Worm (Caenorhabditis elegans): Measurements from ENCODE around the gene scyl-1.

Gene scyl-1

ce11 chrV:13090130-13090770, 48.7 kb upstream of the scyl-1 start, which contains the start of gene C34B4.4 (continued):
- TF ChIP-seq mxl-2 (GFP tag; conservative IDR thresholded peaks at IDR 0.05) (no peak), sdz-12 (GFP tag; optimal IDR thresholded peaks at IDR 0.05) (no peak), nhr-102 (tag; optimal IDR thresholded peaks at IDR 0.05) (peak; percentile 25), ZK337.2 (GFP tag; IDR thresholded peaks at IDR 0.05) (0 out of 2 replicates have a peak, but pooled peaks have one; percentile 42), nhr-10 (tag; optimal IDR thresholded peaks at IDR 0.05) (peak; percentile 9), spr-3 (GFP tag; optimal IDR thresholded peaks at IDR 0.05) (peak; percentile 47), ceh-62 (tag; optimal IDR thresholded peaks at IDR 0.05) (no peak), duxl-1 (tag; optimal IDR thresholded peaks at IDR 0.05; ENCODE audit: poor library complexity) (no peak), madf-5 (GFP tag; IDR thresholded peaks at IDR 0.05) (no peak), mes-2 (tag; optimal IDR thresholded peaks at IDR 0.05; ENCODE audit: poor library complexity, severe bottlenecking) (no peak), mxl-3 (GFP tag; optimal IDR thresholded peaks at IDR 0.05) (no peak), aly-2 (tag; optimal IDR thresholded peaks at IDR 0.05) (no peak), aha-1 (tag) (peak; percentile 90), nhr-111 (GFP tag; optimal IDR thresholded peaks at IDR 0.05) (peak; percentile 24), unc-62 (GFP tag; optimal IDR thresholded peaks at IDR 0.05 in 1 of 2) (no peak), unc-62 (tag; optimal IDR thresholded peaks at IDR 0.05) (no peak), ztf-11 (tag; optimal IDR thresholded peaks at IDR 0.05) (no peak), dmd-8 (GFP tag; IDR thresholded peaks at IDR 0.05) (no peak), F49E8.2 (tag; optimal IDR thresholded peaks at IDR 0.05; ENCODE audit: borderline replicate concordance) (no peak), hif-1 (tag; optimal IDR thresholded peaks at IDR 0.05) (no peak), lin-38 (GFP tag; IDR thresholded peaks at IDR 0.05) (peak; percentile 31; the same call in 1 of the 2 replicates), T20F7.1 (GFP tag; optimal IDR thresholded peaks at IDR 0.05) (peak; percentile 1), dmd-6 (GFP tag; IDR thresholded peaks at IDR 0.05) (no peak), lin-39 (tag; optimal IDR thresholded peaks at IDR 0.05) (no peak), ceh-20 (GFP tag; IDR thresholded peaks at IDR 0.05) (no peak), jun-1 (tag; optimal IDR thresholded peaks at IDR 0.05) (no peak), madf-9 (GFP tag; conservative IDR thresholded peaks at IDR 0.05) (no peak), lin-1 (GFP tag; IDR thresholded peaks at IDR 0.05) (no peak), zfp-2 (tag; optimal IDR thresholded peaks at IDR 0.05) (no peak), ama-1 (optimal IDR thresholded peaks at IDR 0.05) (peak; percentile 36), fos-1 (tag; optimal IDR thresholded peaks at IDR 0.05) (no peak), mep-1 (tag; optimal IDR thresholded peaks at IDR 0.05) (peak; percentile 4)

- TF ChIP-seq Y105C5A.15 (GFP tag; IDR thresholded peaks at IDR 0.05) (no peak), lin-38 (GFP tag; IDR thresholded peaks at IDR 0.05) (peak; percentile 19), zag-1 (tag; optimal IDR thresholded peaks at IDR 0.05) (no peak), mes-2 (tag; optimal IDR thresholded peaks at IDR 0.05; ENCODE audit: poor library complexity, severe bottlenecking) (no peak), daf-16 (GFP tag; optimal IDR thresholded peaks at IDR 0.05) (peak in 1 of 2 experiments; percentile 56), daf-16 (tag; optimal IDR thresholded peaks at IDR 0.05) (no peak), jun-1 (tag; optimal IDR thresholded peaks at IDR 0.05) (no peak), hlh-11 (tag; optimal IDR thresholded peaks at IDR 0.05) (no peak), fkh-10 (GFP tag; optimal IDR thresholded peaks at IDR 0.05) (no peak), ctbp-1 (GFP tag; IDR thresholded peaks at IDR 0.05) (peak; percentile 26; the same call in 1 of the 2 replicates)
Observed at ce11 chrV:13088485-13088884, 47.0 kb upstream of the scyl-1 start.

Data from whole organism, L4 larva.